Comparison of ENCODE assay signal across 7 worm cellular contexts in genomic region chrX:12663537-12663936, ce11.
A peak's percentile ranks its signal among the peaks of the same experiment; 100 is the strongest.
TF ChIP-seq lines count a peak whose summit lies in the region.

TSS of gene nlp-76 (minus strand) at chrX:12663903.

TF ChIP-seq in whole organism, L1 larva, 84 proteins besides CTCF, POLR2A, EP300 and RAD21 (continues in another document):
- TF ChIP-seq lin-35 (GFP tag; optimal IDR thresholded peaks at IDR 0.05; lab: Kevin White, UChicago) (peak in 1 of 2 experiments; percentile 71), nhr-12 (tag; optimal IDR thresholded peaks at IDR 0.05; lab: Kevin White, UChicago) (no peak), ama-1 (optimal IDR thresholded peaks at IDR 0.05; lab: Kevin White, UChicago) (peak; percentile 81), fkh-8 (tag; optimal IDR thresholded peaks at IDR 0.05; lab: Kevin White, UChicago) (peak; percentile 49), nhr-71 (tag; optimal IDR thresholded peaks at IDR 0.05; lab: Kevin White, UChicago) (peak; percentile 53), lin-14 (GFP tag; optimal IDR thresholded peaks at IDR 0.05; lab: Kevin White, UChicago) (peak; percentile 1), nhr-47 (tag; optimal IDR thresholded peaks at IDR 0.05; lab: Kevin White, UChicago) (peak; percentile 62), nhr-20 (tag; optimal IDR thresholded peaks at IDR 0.05; lab: Kevin White, UChicago) (peak; percentile 14), nhr-90 (tag; optimal IDR thresholded peaks at IDR 0.05; lab: Kevin White, UChicago; ENCODE audit: poor library complexity) (peak; percentile 7), mdl-1 (tag; optimal IDR thresholded peaks at IDR 0.05; lab: Kevin White, UChicago) (peak in 1 of 2 experiments; percentile 38), nhr-84 (tag; optimal IDR thresholded peaks at IDR 0.05; lab: Kevin White, UChicago) (no peak), zag-1 (tag; optimal IDR thresholded peaks at IDR 0.05; lab: Kevin White, UChicago) (no peak), ztf-4 (tag; optimal IDR thresholded peaks at IDR 0.05; lab: Kevin White, UChicago) (peak; percentile 28)

TF ChIP-seq in whole organism, L2 larva, 48 proteins besides CTCF, POLR2A, EP300 and RAD21 (continues in another document):
- TF ChIP-seq sem-4 (tag; optimal IDR thresholded peaks at IDR 0.05; lab: Kevin White, UChicago) (no peak), nhr-10 (tag; optimal IDR thresholded peaks at IDR 0.05; lab: Kevin White, UChicago) (no peak), crh-2 (tag; optimal IDR thresholded peaks at IDR 0.05; lab: Kevin White, UChicago) (peak; percentile 34), lin-13 (GFP tag; optimal IDR thresholded peaks at IDR 0.05; lab: Kevin White, UChicago) (no peak), lin-39 (tag; optimal IDR thresholded peaks at IDR 0.05; lab: Kevin White, UChicago) (no peak), nhr-21 (tag; optimal IDR thresholded peaks at IDR 0.05; lab: Kevin White, UChicago) (no peak), sma-9 (GFP tag; optimal IDR thresholded peaks at IDR 0.05; lab: Kevin White, UChicago) (peak; percentile 16), sma-9 (tag; optimal IDR thresholded peaks at IDR 0.05; lab: Kevin White, UChicago) (no peak), nhr-6 (tag; optimal IDR thresholded peaks at IDR 0.05; lab: Kevin White, UChicago) (no peak), unc-55 (GFP tag; optimal IDR thresholded peaks at IDR 0.05; lab: Kevin White, UChicago) (no peak), F13H6.1 (tag; optimal IDR thresholded peaks at IDR 0.05; lab: Kevin White, UChicago) (no peak), ZK546.5 (tag; optimal IDR thresholded peaks at IDR 0.05; lab: Kevin White, UChicago) (no peak), ceh-82 (tag; optimal IDR thresholded peaks at IDR 0.05; lab: Kevin White, UChicago) (no peak), blmp-1 (tag; optimal IDR thresholded peaks at IDR 0.05; lab: Kevin White, UChicago; ENCODE audit: insufficient read depth) (no peak)

TF ChIP-seq in whole organism, L3 larva, 47 proteins besides CTCF, POLR2A, EP300 and RAD21:
- TF ChIP-seq unc-39 (tag; optimal IDR thresholded peaks at IDR 0.05; lab: Kevin White, UChicago), result no peak
- peak; percentile 47 for TF ChIP-seq nhr-25 (tag; optimal IDR thresholded peaks at IDR 0.05; lab: Kevin White, UChicago)
- TF ChIP-seq lin-39 (tag; optimal IDR thresholded peaks at IDR 0.05; lab: Kevin White, UChicago), result no peak
- no peak for TF ChIP-seq tbx-2 (tag; optimal IDR thresholded peaks at IDR 0.05; lab: Kevin White, UChicago)
- no peak for TF ChIP-seq elt-3 (tag; optimal IDR thresholded peaks at IDR 0.05; lab: Kevin White, UChicago)
- no peak for TF ChIP-seq pha-4 (tag; optimal IDR thresholded peaks at IDR 0.05; lab: Kevin White, UChicago)
- TF ChIP-seq ama-1 (optimal IDR thresholded peaks at IDR 0.05; lab: Kevin White, UChicago), result peak; percentile 98
- TF ChIP-seq nhr-11 (tag; optimal IDR thresholded peaks at IDR 0.05; lab: Kevin White, UChicago), result no peak
- TF ChIP-seq elt-2 (tag; optimal IDR thresholded peaks at IDR 0.05; lab: Kevin White, UChicago), result peak; percentile 34
- no peak for TF ChIP-seq nfya-1 (tag; optimal IDR thresholded peaks at IDR 0.05; lab: Kevin White, UChicago; ENCODE audit: insufficient read depth)

TF ChIP-seq in whole organism, L4 larva, 104 proteins besides CTCF, POLR2A, EP300 and RAD21 (continues in another document):
- no peak for TF ChIP-seq egl-27 (tag; optimal IDR thresholded peaks at IDR 0.05; lab: Kevin White, UChicago)
- no peak for TF ChIP-seq lin-13 (GFP tag; optimal IDR thresholded peaks at IDR 0.05; lab: Kevin White, UChicago)
- TF ChIP-seq F37D6.2 (tag; optimal IDR thresholded peaks at IDR 0.05; lab: Kevin White, UChicago), result no peak
- TF ChIP-seq fos-1 (tag; optimal IDR thresholded peaks at IDR 0.05; lab: Kevin White, UChicago), result no peak
- TF ChIP-seq mdt-29 (GFP tag; IDR thresholded peaks at IDR 0.05; lab: Robert Waterston, UW), result no peak
- TF ChIP-seq rbr-2 (tag; optimal IDR thresholded peaks at IDR 0.05; lab: Kevin White, UChicago), result no peak
- no peak for TF ChIP-seq F26F4.8 (GFP tag; conservative IDR thresholded peaks at IDR 0.05; lab: Robert Waterston, UW)
- TF ChIP-seq nhr-111 (GFP tag; optimal IDR thresholded peaks at IDR 0.05; lab: Kevin White, UChicago), result no peak
- TF ChIP-seq zip-2 (tag; optimal IDR thresholded peaks at IDR 0.05; lab: Kevin White, UChicago), result no peak
- no peak for TF ChIP-seq ztf-7 (tag; optimal IDR thresholded peaks at IDR 0.05; lab: Kevin White, UChicago)
- TF ChIP-seq lsy-2 (tag; optimal IDR thresholded peaks at IDR 0.05; lab: Kevin White, UChicago), result peak in 1 of 2 experiments; percentile 37
- TF ChIP-seq nhr-28 (tag; optimal IDR thresholded peaks at IDR 0.05; lab: Kevin White, UChicago), result no peak
- no peak for TF ChIP-seq lin-29 (GFP tag; IDR thresholded peaks at IDR 0.05; lab: Robert Waterston, UW)
- TF ChIP-seq F10B5.3 (tag; optimal IDR thresholded peaks at IDR 0.05; lab: Kevin White, UChicago), result no peak
- no peak for TF ChIP-seq lir-3 (tag; optimal IDR thresholded peaks at IDR 0.05; lab: Kevin White, UChicago)

TF ChIP-seq in whole organism, late embryonic, 69 proteins besides CTCF, POLR2A, EP300 and RAD21:
- TF ChIP-seq hlh-30 (tag; optimal IDR thresholded peaks at IDR 0.05; lab: Kevin White, UChicago; ENCODE audit: insufficient read depth) (no peak), unc-86 (tag; optimal IDR thresholded peaks at IDR 0.05; lab: Kevin White, UChicago) (no peak), unc-42 (tag; optimal IDR thresholded peaks at IDR 0.05; lab: Kevin White, UChicago) (peak; percentile 29)

TF ChIP-seq in whole organism, mixed stage, embryonic, 35 proteins besides CTCF, POLR2A, EP300 and RAD21:
- TF ChIP-seq pha-4 (tag; optimal IDR thresholded peaks at IDR 0.05; lab: Kevin White, UChicago), result no peak
- peak; percentile 53 for TF ChIP-seq ces-1 (GFP tag; optimal IDR thresholded peaks at IDR 0.05; lab: Kevin White, UChicago)
TF ChIP-seq in whole organism, mixed stage, embryonic: peak in this region for 1.

TF ChIP-seq in whole organism, young adult, 124 proteins besides CTCF, POLR2A, EP300 and RAD21 (continues in another document):
- TF ChIP-seq dox-1 (GFP tag; IDR thresholded peaks at IDR 0.05; lab: Robert Waterston, UW) (peak; percentile 15; the same call in 1 of the 2 replicates), lin-26 (GFP tag; IDR thresholded peaks at IDR 0.05; lab: Robert Waterston, UW) (peak; percentile 20; the same call in 1 of the 2 replicates), madf-6 (GFP tag; IDR thresholded peaks at IDR 0.05; lab: Robert Waterston, UW) (no peak), hrde-1 (tag; optimal IDR thresholded peaks at IDR 0.05; lab: Kevin White, UChicago; ENCODE audit: borderline replicate concordance) (no peak), bed-1 (GFP tag; IDR thresholded peaks at IDR 0.05; lab: Robert Waterston, UW) (no peak), B0336.3 (GFP tag; IDR thresholded peaks at IDR 0.05; lab: Robert Waterston, UW) (peak; percentile 29; the same call in 1 of the 2 replicates), C17E4.6 (GFP tag; IDR thresholded peaks at IDR 0.05; lab: Robert Waterston, UW) (no peak), ztf-3 (GFP tag; optimal IDR thresholded peaks at IDR 0.05; lab: Kevin White, UChicago) (no peak), aptf-2 (GFP tag; conservative IDR thresholded peaks at IDR 0.05; lab: Robert Waterston, UW) (no peak), chd-7 (tag; optimal IDR thresholded peaks at IDR 0.05; lab: Kevin White, UChicago) (no peak), hmg-20 (GFP tag; IDR thresholded peaks at IDR 0.05; lab: Robert Waterston, UW) (no peak), sea-2 (GFP tag; IDR thresholded peaks at IDR 0.05; lab: Robert Waterston, UW) (no peak), attf-5 (GFP tag; optimal IDR thresholded peaks at IDR 0.05; lab: Kevin White, UChicago) (no peak), repo-1 (tag; optimal IDR thresholded peaks at IDR 0.05; lab: Kevin White, UChicago) (no peak), attf-3 (GFP tag; conservative IDR thresholded peaks at IDR 0.05; lab: Robert Waterston, UW) (no peak), rec-8 (tag; optimal IDR thresholded peaks at IDR 0.05; lab: Kevin White, UChicago) (no peak), Y53F4B.3 (GFP tag; IDR thresholded peaks at IDR 0.05; lab: Robert Waterston, UW) (no peak), athp-1 (tag; optimal IDR thresholded peaks at IDR 0.05; lab: Kevin White, UChicago) (peak; percentile 29), K11D2.4 (GFP tag; IDR thresholded peaks at IDR 0.05; lab: Robert Waterston, UW) (no peak; the same call in 1 of the 2 replicates), ceh-40 (GFP tag; IDR thresholded peaks at IDR 0.05; lab: Robert Waterston, UW) (no peak), gei-17 (GFP tag; optimal IDR thresholded peaks at IDR 0.05; lab: Kevin White, UChicago) (no peak), Y53G8AR.9 (GFP tag; conservative IDR thresholded peaks at IDR 0.05; lab: Robert Waterston, UW) (0 out of 2 replicates have a peak, but pooled peaks have one; percentile 18), egl-44 (GFP tag; IDR thresholded peaks at IDR 0.05; lab: Robert Waterston, UW) (peak; percentile 18; the same call in 1 of the 2 replicates), F39B2.1 (GFP tag; IDR thresholded peaks at IDR 0.05; lab: Robert Waterston, UW) (no peak), xnd-1 (tag; optimal IDR thresholded peaks at IDR 0.05; lab: Kevin White, UChicago) (no peak), madf-8 (GFP tag; conservative IDR thresholded peaks at IDR 0.05; lab: Robert Waterston, UW) (no peak), unc-130 (GFP tag; optimal IDR thresholded peaks at IDR 0.05; lab: Kevin White, UChicago) (no peak), egrh-3 (GFP tag; IDR thresholded peaks at IDR 0.05; lab: Robert Waterston, UW) (no peak), ama-1 (optimal IDR thresholded peaks at IDR 0.05; lab: Kevin White, UChicago) (peak; percentile 49), ama-1 (GFP tag; optimal IDR thresholded peaks at IDR 0.05; lab: Kevin White, UChicago) (no peak), lir-1 (GFP tag; conservative IDR thresholded peaks at IDR 0.05; lab: Robert Waterston, UW) (no peak), F22D6.2 (tag; optimal IDR thresholded peaks at IDR 0.05; lab: Kevin White, UChicago) (no peak), Y95B8A.8 (GFP tag; IDR thresholded peaks at IDR 0.05; lab: Robert Waterston, UW) (no peak), cebp-1 (GFP tag; IDR thresholded peaks at IDR 0.05; lab: Robert Waterston, UW) (no peak), cebp-1 (tag; optimal IDR thresholded peaks at IDR 0.05; lab: Kevin White, UChicago) (peak; percentile 56), let-526 (GFP tag; IDR thresholded peaks at IDR 0.05; lab: Robert Waterston, UW) (no peak), ztf-26 (tag; optimal IDR thresholded peaks at IDR 0.05; lab: Kevin White, UChicago) (peak; percentile 43), nhr-90 (tag; optimal IDR thresholded peaks at IDR 0.05; lab: Kevin White, UChicago) (no peak), somi-1 (GFP tag; optimal IDR thresholded peaks at IDR 0.05; lab: Kevin White, UChicago) (peak; percentile 36), mxl-1 (tag; optimal IDR thresholded peaks at IDR 0.05; lab: Kevin White, UChicago) (no peak), C06A6.2 (GFP tag; conservative IDR thresholded peaks at IDR 0.05; lab: Robert Waterston, UW) (no peak), tlf-1 (GFP tag; optimal IDR thresholded peaks at IDR 0.05; lab: Kevin White, UChicago) (no peak)
